Worm (Caenorhabditis elegans) whole organism, midembryonic: Measurements from ENCODE around the gene fbxa-38.
"Not testable (repeated sequence)": the region's sequence is repeated elsewhere in the genome, so short reads cannot be mapped to it uniquely, and the experiment has no call there.

ENCODE experiments used
- T22C8.4 ChIP-seq: fragments of 200-800 bp; sonication (Bioruptor generic); IDR thresholded peaks from 2 replicates; pipeline ENCODE4 v1.3.6; 2022; ENCODE audit warnings: missing genetic modification characterization, missing compliant biosample characterization
- cog-1 ChIP-seq: sonication (generic microtip); optimal IDR thresholded peaks from 2 replicates; lab custom pipeline; 2016; ENCODE audit warnings: missing genetic modification characterization, missing compliant biosample characterization
- flt-1 ChIP-seq: fragments of 200-800 bp; sonication (Bioruptor generic); IDR thresholded peaks from 2 replicates; pipeline ENCODE4 v1.3.6; 2022; ENCODE audit warnings: missing genetic modification characterization, missing compliant biosample characterization
- klf-2 ChIP-seq: fragments of 200-800 bp; sonication (Bioruptor generic); conservative IDR thresholded peaks from 2 replicates; pipeline ENCODE4 v1.3.6; 2022; ENCODE audit warnings: missing genetic modification reagents, missing genetic modification characterization, missing compliant biosample characterization
- med-1 ChIP-seq: sonication (generic microtip); optimal IDR thresholded peaks from 2 replicates; lab custom pipeline; 2017; ENCODE audit warnings: missing genetic modification characterization, mild to moderate bottlenecking, missing compliant biosample characterization, antibody characterized with exemption, missing genetic modification reagents; ENCODE audit not compliant: insufficient read depth
- ref-1 ChIP-seq: fragments of 200-800 bp; sonication (Bioruptor generic); conservative IDR thresholded peaks from 2 replicates; pipeline ENCODE4 v1.3.6; 2022; ENCODE audit warnings: missing genetic modification reagents, missing genetic modification characterization, missing compliant biosample characterization
- tab-1 ChIP-seq: fragments of 200-800 bp; sonication (Bioruptor generic); IDR thresholded peaks from 2 replicates; pipeline ENCODE4 v1.3.6; 2022; ENCODE audit warnings: missing genetic modification characterization, missing compliant biosample characterization
- ztf-23 ChIP-seq: fragments of 200-800 bp; sonication (Bioruptor generic); IDR thresholded peaks from 2 replicates; pipeline ENCODE4 v1.3.6; 2022; ENCODE audit warnings: missing genetic modification reagents, missing genetic modification characterization, missing compliant biosample characterization
- ztf-29 ChIP-seq: fragments of 200-800 bp; sonication (Bioruptor generic); IDR thresholded peaks from 2 replicates; pipeline ENCODE4 v1.3.6; 2022; ENCODE audit warnings: missing genetic modification reagents, missing genetic modification characterization, missing compliant biosample characterization

The fbxa-38 gene

ce11 chrIII:2253027-2253499 lies 28.6 kb downstream of the fbxa-38 start, which contains the start of gene fbxa-73:
Gene fbxa-73, plus strand, starts transcription at chrIII:2253449.
- TF ChIP-seq med-1 (GFP tag; lab: Kevin White, UChicago) (no peak), cog-1 (no peak), ztf-29 (GFP tag; lab: Robert Waterston, UW) (no peak), klf-2 (GFP tag; lab: Robert Waterston, UW) (no peak), ztf-23 (GFP tag; lab: Robert Waterston, UW) (no peak), flt-1 (no peak), ref-1 (GFP tag; lab: Robert Waterston, UW) (no peak), tab-1 (GFP tag; lab: Robert Waterston, UW) (no peak), T22C8.4 (GFP tag; lab: Robert Waterston, UW) (no peak)

- TF ChIP-seq tab-1 (GFP tag; lab: Robert Waterston, UW) = no peak
- no peak for TF ChIP-seq klf-2 (GFP tag; lab: Robert Waterston, UW)
- no peak for TF ChIP-seq T22C8.4 (GFP tag; lab: Robert Waterston, UW)
- no peak for TF ChIP-seq ztf-29 (GFP tag; lab: Robert Waterston, UW)
- TF ChIP-seq med-1 (GFP tag; lab: Kevin White, UChicago) = no peak
- no peak for TF ChIP-seq ztf-23 (GFP tag; lab: Robert Waterston, UW)
- TF ChIP-seq ref-1 (GFP tag; lab: Robert Waterston, UW) = no peak
- TF ChIP-seq flt-1 = no peak
- TF ChIP-seq cog-1 = no peak
Measured at ce11 chrIII:2255522-2255921, 31.1 kb downstream of the fbxa-38 start, which contains the start of gene fbxa-71. Gene fbxa-71, plus strand, starts transcription at chrIII:2255822.

ce11 chrIII:2258863-2259262 lies 34.4 kb downstream of the fbxa-38 start, which contains the start of gene fbxa-43:
Gene fbxa-43, minus strand, starts transcription at chrIII:2258963.
- no peak for TF ChIP-seq ztf-23 (GFP tag; lab: Robert Waterston, UW)
- TF ChIP-seq flt-1 = no peak
- TF ChIP-seq cog-1 = no peak
- TF ChIP-seq tab-1 (GFP tag; lab: Robert Waterston, UW) = no peak
- TF ChIP-seq ztf-29 (GFP tag; lab: Robert Waterston, UW) = no peak
- no peak for TF ChIP-seq ref-1 (GFP tag; lab: Robert Waterston, UW)
- TF ChIP-seq klf-2 (GFP tag; lab: Robert Waterston, UW) = no peak
- no peak for TF ChIP-seq med-1 (GFP tag; lab: Kevin White, UChicago)
- TF ChIP-seq T22C8.4 (GFP tag; lab: Robert Waterston, UW) = no peak

ce11 chrIII:2259329-2259728 lies 34.9 kb downstream of the fbxa-38 start:
- TF ChIP-seq ztf-29 (GFP tag; lab: Robert Waterston, UW) (no peak), cog-1 (no peak), ref-1 (GFP tag; lab: Robert Waterston, UW) (no peak), flt-1 (no peak), T22C8.4 (GFP tag; lab: Robert Waterston, UW) (no peak), ztf-23 (GFP tag; lab: Robert Waterston, UW) (no peak), klf-2 (GFP tag; lab: Robert Waterston, UW) (no peak), med-1 (GFP tag; lab: Kevin White, UChicago) (no peak), tab-1 (GFP tag; lab: Robert Waterston, UW) (no peak)

- not testable (repeated sequence) for TF ChIP-seq tab-1 (GFP tag; lab: Robert Waterston, UW); med-1 (GFP tag; lab: Kevin White, UChicago); T22C8.4 (GFP tag; lab: Robert Waterston, UW)
Measured at ce11 chrIII:2261353-2261752, 36.9 kb downstream of the fbxa-38 start, which contains the start of gene fbxa-42. Gene fbxa-42, minus strand, starts transcription at chrIII:2261453.

- no peak for TF ChIP-seq med-1 (GFP tag; lab: Kevin White, UChicago)
- TF ChIP-seq T22C8.4 (GFP tag; lab: Robert Waterston, UW) = no peak
- TF ChIP-seq flt-1 = no peak
- no peak for TF ChIP-seq ztf-23 (GFP tag; lab: Robert Waterston, UW)
- no peak for TF ChIP-seq ref-1 (GFP tag; lab: Robert Waterston, UW)
- no peak for TF ChIP-seq cog-1
- no peak for TF ChIP-seq tab-1 (GFP tag; lab: Robert Waterston, UW)
- no peak for TF ChIP-seq klf-2 (GFP tag; lab: Robert Waterston, UW)
- TF ChIP-seq ztf-29 (GFP tag; lab: Robert Waterston, UW) = no peak
Measured at ce11 chrIII:2262942-2263341, 38.5 kb downstream of the fbxa-38 start, which contains the start of gene Y54F10BM.6. Gene Y54F10BM.6, plus strand, starts transcription at chrIII:2263242.

- TF ChIP-seq ztf-29 (GFP tag; lab: Robert Waterston, UW) (no peak), tab-1 (GFP tag; lab: Robert Waterston, UW) (no peak), ztf-23 (GFP tag; lab: Robert Waterston, UW) (no peak), klf-2 (GFP tag; lab: Robert Waterston, UW) (no peak), ref-1 (GFP tag; lab: Robert Waterston, UW) (no peak), T22C8.4 (GFP tag; lab: Robert Waterston, UW) (no peak), cog-1 (no peak)
Measured at ce11 chrIII:2265986-2266701, 41.7 kb downstream of the fbxa-38 start, which contains the start of gene fbxa-9. Gene fbxa-9, plus strand, starts transcription at chrIII:2266651.

ce11 chrIII:2272075-2272474 lies 47.6 kb downstream of the fbxa-38 start, which contains the start of gene fbxa-48:
Gene fbxa-48, minus strand, starts transcription at chrIII:2272175.
- TF ChIP-seq cog-1 (no peak), T22C8.4 (GFP tag; lab: Robert Waterston, UW) (no peak), ref-1 (GFP tag; lab: Robert Waterston, UW) (no peak), tab-1 (GFP tag; lab: Robert Waterston, UW) (no peak), klf-2 (GFP tag; lab: Robert Waterston, UW) (no peak), ztf-23 (GFP tag; lab: Robert Waterston, UW) (no peak), flt-1 (no peak)

- no peak for TF ChIP-seq cog-1
- no peak for TF ChIP-seq ref-1 (GFP tag; lab: Robert Waterston, UW)
- TF ChIP-seq ztf-29 (GFP tag; lab: Robert Waterston, UW) = no peak
- no peak for TF ChIP-seq tab-1 (GFP tag; lab: Robert Waterston, UW)
- TF ChIP-seq ztf-23 (GFP tag; lab: Robert Waterston, UW) = no peak
- no peak for TF ChIP-seq med-1 (GFP tag; lab: Kevin White, UChicago)
- no peak for TF ChIP-seq klf-2 (GFP tag; lab: Robert Waterston, UW)
- no peak for TF ChIP-seq T22C8.4 (GFP tag; lab: Robert Waterston, UW)
- no peak for TF ChIP-seq flt-1
Measured at ce11 chrIII:2272732-2273131, 48.3 kb downstream of the fbxa-38 start, which contains the start of gene fbxa-39. Gene fbxa-39, plus strand, starts transcription at chrIII:2273032.
